Fruit fly (Drosophila melanogaster): ENCODE results near the gene fw.

DNA sequence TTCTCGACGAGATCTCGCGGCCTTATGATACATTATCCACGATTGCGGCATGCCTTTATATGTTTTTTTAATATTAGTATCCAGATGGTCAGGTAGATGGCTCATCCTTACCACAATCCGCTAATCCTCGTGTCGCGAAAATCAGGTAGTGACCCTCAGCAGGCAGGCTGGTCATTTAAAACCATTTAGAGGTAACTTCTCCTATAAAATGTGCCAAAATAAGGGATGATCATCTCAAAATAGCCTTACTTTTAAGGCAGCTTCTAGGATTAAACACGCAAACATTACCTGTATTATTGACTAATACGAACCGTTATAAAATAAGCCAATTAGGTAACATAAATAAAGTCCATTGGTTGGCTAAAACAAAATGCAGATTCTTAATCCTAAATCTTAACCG is 14.8 kb downstream of the fw start, which contains the start of gene tsg:
- TF ChIP-seq sage (GFP tag; optimal IDR thresholded peaks at IDR 0.05) (no peak), Mio (GFP tag; optimal IDR thresholded peaks at IDR 0.05) (no peak), OdsH (GFP tag; optimal IDR thresholded peaks at IDR 0.05) (no peak), Hnf4 (GFP tag; optimal IDR thresholded peaks at IDR 0.05) (no peak), usp (GFP tag; optimal IDR thresholded peaks at IDR 0.05) (no peak), HLH106 (tag; optimal IDR thresholded peaks at IDR 0.05) (no peak), tai (GFP tag; optimal IDR thresholded peaks at IDR 0.05) (no peak), psq (GFP tag; optimal IDR thresholded peaks at IDR 0.05) (no peak), woc (GFP tag; optimal IDR thresholded peaks at IDR 0.05) (no peak), fru (GFP tag; optimal IDR thresholded peaks at IDR 0.05) (no peak)
